Worm (Caenorhabditis elegans): ENCODE results near the gene srh-56.

- no peak for TF ChIP-seq sea-2 (GFP tag; IDR thresholded peaks at IDR 0.05)
- no peak for TF ChIP-seq nhr-179 (tag; optimal IDR thresholded peaks at IDR 0.05)
- no peak for TF ChIP-seq F55B11.4 (tag; optimal IDR thresholded peaks at IDR 0.05; ENCODE audit: borderline replicate concordance, insufficient read depth)
- TF ChIP-seq F57A8.1 (GFP tag; optimal IDR thresholded peaks at IDR 0.05), result no peak
- TF ChIP-seq dox-1 (GFP tag; IDR thresholded peaks at IDR 0.05), result no peak
- no peak for TF ChIP-seq somi-1 (GFP tag; optimal IDR thresholded peaks at IDR 0.05)
- TF ChIP-seq unc-62 (GFP tag; optimal IDR thresholded peaks at IDR 0.05), result no peak
- TF ChIP-seq hlh-26 (GFP tag; conservative IDR thresholded peaks at IDR 0.05), result no peak
- no peak for TF ChIP-seq unc-130 (GFP tag; optimal IDR thresholded peaks at IDR 0.05)
- TF ChIP-seq bed-1 (GFP tag; IDR thresholded peaks at IDR 0.05), result no peak
- TF ChIP-seq lin-35 (GFP tag; optimal IDR thresholded peaks at IDR 0.05), result no peak
- TF ChIP-seq lag-1 (GFP tag; IDR thresholded peaks at IDR 0.05), result no peak
Measured at ce11 chrV:2758437-2758836, 13.2 kb upstream of the srh-56 start.
